Worm (Caenorhabditis elegans) whole organism, L4/young adult: ENCODE data around the gene flr-4.

Experiments
- W03F9.2 ChIP-seq: fragments of 150-350 bp; optimal IDR thresholded peaks from 2 replicates; lab custom pipeline; 2014; ENCODE audit warnings: missing biosample characterization, missing genetic modification characterization
- dao-5 ChIP-seq: sonication (generic microtip); optimal IDR thresholded peaks from 2 replicates; lab custom pipeline; 2016; ENCODE audit warnings: missing genotype, missing genetic modification characterization, moderate library complexity, missing compliant biosample characterization
- him-1 ChIP-seq: sonication (generic microtip); optimal IDR thresholded peaks from 2 replicates; lab custom pipeline; 2016; ENCODE audit warnings: missing genotype, missing genetic modification reagents, missing genetic modification characterization, missing compliant biosample characterization

The flr-4 gene

ce11 chrX:15092775-15093386 lies 3.7 kb downstream of the flr-4 start:
- TF ChIP-seq dao-5 (no peak), W03F9.2 (no peak), him-1 (no peak)

- TF ChIP-seq him-1 (no peak), W03F9.2 (no peak), dao-5 (no peak)
These were observed 5.8 kb downstream of the flr-4 start, which contains the start of gene F09B12.7 for ce11 chrX:15094973-15095372. TSS of gene F09B12.7 (minus strand) at chrX:15095073.

- TF ChIP-seq him-1 (no peak), W03F9.2 (no peak), dao-5 (no peak)
These were observed 7.1 kb downstream of the flr-4 start for ce11 chrX:15096277-15096676.

- TF ChIP-seq W03F9.2 = no peak
- TF ChIP-seq dao-5 = no peak
- TF ChIP-seq him-1 = no peak
These were observed 8.6 kb downstream of the flr-4 start, which contains the start of gene F09B12.3 for ce11 chrX:15097763-15098162. TSS of gene F09B12.3 (minus strand) at chrX:15097954.

ce11 chrX:15100369-15100963 lies 11.3 kb downstream of the flr-4 start, which contains the start of gene dhhc-1:
TSS of gene dhhc-1 (minus strand) at chrX:15100419.
- no peak for TF ChIP-seq W03F9.2
- TF ChIP-seq dao-5 = no peak
- no peak for TF ChIP-seq him-1

ce11 chrX:15103481-15103880 lies 14.3 kb downstream of the flr-4 start:
- TF ChIP-seq dao-5 (no peak), W03F9.2 (no peak), him-1 (no peak)

- TF ChIP-seq W03F9.2 (no peak), dao-5 (no peak), him-1 (no peak)
These were observed 15.8 kb downstream of the flr-4 start for ce11 chrX:15104963-15105493.

ce11 chrX:15107747-15108252 lies 18.6 kb downstream of the flr-4 start, which contains the start of gene mlt-9:
TSS of gene mlt-9 (minus strand) at chrX:15107797.
- no peak for TF ChIP-seq dao-5
- TF ChIP-seq W03F9.2 = no peak
- no peak for TF ChIP-seq him-1

ce11 chrX:15112172-15112571 lies 23.0 kb downstream of the flr-4 start:
- TF ChIP-seq him-1 (no peak), W03F9.2 (no peak), dao-5 (no peak)

- TF ChIP-seq him-1 (no peak), dao-5 (no peak), W03F9.2 (no peak)
These were observed 26.6 kb downstream of the flr-4 start for ce11 chrX:15115748-15116147.

- no peak for TF ChIP-seq W03F9.2
- TF ChIP-seq dao-5 = no peak
- no peak for TF ChIP-seq him-1
These were observed 27.3 kb downstream of the flr-4 start, which contains the start of gene R07D5.2 for ce11 chrX:15116514-15116913. TSS of gene R07D5.2 (minus strand) at chrX:15116614.

ce11 chrX:15120545-15120944 lies 31.3 kb downstream of the flr-4 start:
- TF ChIP-seq W03F9.2 = no peak
- no peak for TF ChIP-seq him-1
- TF ChIP-seq dao-5 = no peak

ce11 chrX:15125138-15125537 lies 35.9 kb downstream of the flr-4 start:
- TF ChIP-seq W03F9.2 (no peak), him-1 (no peak), dao-5 (no peak)

- no peak for TF ChIP-seq dao-5
- TF ChIP-seq him-1 = no peak
- TF ChIP-seq W03F9.2 = no peak
These were observed 37.5 kb downstream of the flr-4 start for ce11 chrX:15126736-15127135.

ce11 chrX:15127338-15127737 lies 38.1 kb downstream of the flr-4 start:
- TF ChIP-seq him-1 (no peak), W03F9.2 (no peak), dao-5 (no peak)

ce11 chrX:15128184-15128583 lies 39.0 kb downstream of the flr-4 start:
- no peak for TF ChIP-seq him-1
- no peak for TF ChIP-seq dao-5
- TF ChIP-seq W03F9.2 = no peak
